Worm (Caenorhabditis elegans): ENCODE data around the gene Y42H9AR.4.

Y42H9AR.4 gene

DNA sequence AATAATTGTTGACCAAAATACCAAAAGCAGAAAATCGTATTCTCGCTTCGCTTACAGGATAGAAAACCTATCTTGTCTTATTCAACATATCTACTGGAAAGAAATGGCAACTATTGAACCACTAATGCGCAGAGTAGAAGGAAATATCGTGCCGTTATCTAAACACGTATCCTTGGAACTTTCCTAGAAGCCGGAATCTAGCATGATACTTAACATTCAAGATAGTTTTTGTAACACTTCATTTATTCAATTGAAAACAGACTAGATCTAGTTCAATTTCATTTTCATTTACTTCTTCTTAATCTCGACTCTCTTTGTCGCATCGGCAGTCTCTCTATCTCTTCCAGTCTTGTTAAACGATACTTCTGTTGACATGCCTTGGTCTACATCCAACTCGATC lies 42.9 kb upstream of the Y42H9AR.4 start:
- TF ChIP-seq unc-62 (GFP tag; optimal IDR thresholded peaks at IDR 0.05 in 1 of 2), result peak in 1 of 2 experiments; percentile 66
- no peak for TF ChIP-seq unc-62 (tag; optimal IDR thresholded peaks at IDR 0.05)
- no peak for TF ChIP-seq php-3 (GFP tag; IDR thresholded peaks at IDR 0.05)
- TF ChIP-seq madf-5 (GFP tag; IDR thresholded peaks at IDR 0.05), result no peak
- TF ChIP-seq skn-1 (tag; optimal IDR thresholded peaks at IDR 0.05), result no peak
- TF ChIP-seq daf-16 (GFP tag; optimal IDR thresholded peaks at IDR 0.05), result no peak
- no peak for TF ChIP-seq daf-16 (tag; optimal IDR thresholded peaks at IDR 0.05)
- no peak for TF ChIP-seq ztf-7 (tag; optimal IDR thresholded peaks at IDR 0.05)
- TF ChIP-seq aha-1 (tag), result peak; percentile 54
- peak; percentile 28 for TF ChIP-seq mes-2 (tag; optimal IDR thresholded peaks at IDR 0.05; ENCODE audit: poor library complexity, severe bottlenecking)

DNA sequence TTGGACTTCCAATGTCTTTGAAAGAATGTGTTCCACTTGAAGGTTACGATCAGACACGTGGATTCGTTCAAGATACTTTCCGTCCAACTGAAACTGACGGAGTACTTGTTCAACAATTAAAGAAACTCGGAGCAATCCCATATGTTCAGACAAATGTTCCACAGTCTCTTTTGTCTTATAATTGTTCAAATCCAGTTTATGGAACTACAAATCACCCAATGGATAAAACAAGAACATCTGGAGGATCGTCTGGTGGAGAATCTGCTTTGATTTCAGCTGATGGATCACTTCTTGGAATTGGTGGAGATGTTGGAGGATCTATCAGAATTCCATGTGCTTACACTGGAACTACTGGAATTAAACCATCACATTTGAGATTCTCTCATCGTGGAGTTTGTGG lies 41.1 kb upstream of the Y42H9AR.4 start:
- peak in 1 of 2 experiments; percentile 93 for TF ChIP-seq unc-62 (GFP tag; optimal IDR thresholded peaks at IDR 0.05 in 1 of 2)
- TF ChIP-seq unc-62 (tag; optimal IDR thresholded peaks at IDR 0.05), result no peak
- no peak for TF ChIP-seq dmd-8 (GFP tag; IDR thresholded peaks at IDR 0.05)

DNA sequence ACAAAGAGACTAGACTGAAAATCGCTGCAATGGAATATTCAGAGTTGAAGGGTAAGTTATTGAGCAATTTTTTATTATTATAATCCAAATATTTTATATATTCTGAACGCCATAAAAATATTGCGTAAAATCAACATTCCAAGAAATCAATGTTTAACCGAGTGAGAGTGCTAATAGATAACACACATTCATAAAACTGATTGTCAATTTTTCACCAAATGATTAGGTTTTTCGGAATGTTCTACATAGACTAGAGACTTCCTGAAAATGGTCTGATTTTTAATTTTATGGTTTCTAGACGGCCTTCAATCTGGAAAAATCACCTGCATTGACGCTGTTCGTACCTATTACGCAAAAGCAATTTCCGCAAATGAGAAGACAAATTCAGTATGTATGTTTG lies 40.7 kb upstream of the Y42H9AR.4 start:
- TF ChIP-seq dve-1 (tag; optimal IDR thresholded peaks at IDR 0.05; ENCODE audit: insufficient read depth) (peak; percentile 21), attf-4 (tag; optimal IDR thresholded peaks at IDR 0.05) (no peak), vab-7 (GFP tag; IDR thresholded peaks at IDR 0.05) (no peak), dmd-6 (GFP tag; IDR thresholded peaks at IDR 0.05) (0 out of 2 replicates have a peak, but pooled peaks have one; percentile 9), nhr-28 (tag; optimal IDR thresholded peaks at IDR 0.05) (peak; percentile 53), hlh-11 (tag; optimal IDR thresholded peaks at IDR 0.05) (peak; percentile 11), daf-16 (GFP tag; optimal IDR thresholded peaks at IDR 0.05) (no peak), daf-16 (tag; optimal IDR thresholded peaks at IDR 0.05) (peak; percentile 49), D1046.2 (GFP tag; IDR thresholded peaks at IDR 0.05) (no peak), pqm-1 (tag; optimal IDR thresholded peaks at IDR 0.05) (peak; percentile 54)

DNA sequence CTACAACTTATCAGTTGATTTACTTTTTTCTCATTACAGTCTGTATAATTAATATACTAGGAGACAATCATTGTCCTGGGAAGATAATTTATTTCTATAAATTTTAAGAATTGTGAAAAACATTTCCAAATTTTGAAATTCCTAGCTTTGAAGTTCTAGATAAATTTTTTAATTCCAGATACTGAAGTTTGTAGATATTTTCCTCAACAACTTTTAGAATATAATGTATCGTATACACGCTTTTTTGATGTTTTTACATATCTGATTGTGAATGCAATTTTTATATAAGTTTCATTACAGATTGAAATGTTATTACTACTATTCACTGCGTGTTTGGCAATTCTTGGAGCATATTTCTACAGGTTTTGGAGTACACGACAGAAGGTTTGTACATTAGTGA lies 40.1 kb upstream of the Y42H9AR.4 start, which contains the start of gene faah-2:
Gene faah-2, plus strand, starts transcription at position 301 of the 400 bp plus-strand sequence.
- peak in 1 of 2 experiments; percentile 50 for TF ChIP-seq unc-62 (GFP tag; optimal IDR thresholded peaks at IDR 0.05 in 1 of 2)
- TF ChIP-seq unc-62 (tag; optimal IDR thresholded peaks at IDR 0.05), result no peak
- TF ChIP-seq nhr-6 (tag; optimal IDR thresholded peaks at IDR 0.05), result no peak
- no peak for TF ChIP-seq aha-1 (tag)

DNA sequence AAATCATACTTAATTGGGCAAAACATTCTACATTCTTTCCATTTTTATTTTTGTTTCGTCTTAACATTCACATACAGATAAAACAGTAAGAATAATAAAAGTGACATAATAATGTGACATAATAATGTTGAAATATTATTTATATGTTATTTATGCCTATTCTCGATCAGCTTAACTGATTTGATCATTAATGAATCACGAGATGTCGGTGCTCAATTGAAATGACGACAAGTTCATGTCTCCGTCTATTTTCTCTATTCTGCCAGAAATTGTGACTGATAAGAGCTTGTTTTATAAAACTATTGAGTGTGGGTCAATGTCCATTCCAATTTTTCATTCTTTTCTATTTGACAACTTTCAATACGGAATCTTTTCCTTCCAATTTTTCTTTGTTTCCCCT lies 39.7 kb upstream of the Y42H9AR.4 start:
- no peak for TF ChIP-seq zfp-3 (GFP tag; conservative IDR thresholded peaks at IDR 0.05)
- peak; percentile 72 for TF ChIP-seq pqm-1 (tag; optimal IDR thresholded peaks at IDR 0.05)
- no peak for TF ChIP-seq daf-19 (GFP tag; conservative IDR thresholded peaks at IDR 0.05)
- no peak for TF ChIP-seq saeg-2 (GFP tag; IDR thresholded peaks at IDR 0.05)
- peak; percentile 80 for TF ChIP-seq tra-1 (GFP tag; IDR thresholded peaks at IDR 0.05)
- TF ChIP-seq daf-12 (tag; optimal IDR thresholded peaks at IDR 0.05), result no peak
- TF ChIP-seq cey-2 (tag; optimal IDR thresholded peaks at IDR 0.05; ENCODE audit: borderline replicate concordance, insufficient read depth), result no peak
- TF ChIP-seq zip-2 (tag; optimal IDR thresholded peaks at IDR 0.05), result no peak
- no peak for TF ChIP-seq F49E8.2 (tag; optimal IDR thresholded peaks at IDR 0.05; ENCODE audit: borderline replicate concordance)
- no peak for TF ChIP-seq ztf-7 (tag; optimal IDR thresholded peaks at IDR 0.05)
- TF ChIP-seq F26F4.8 (GFP tag; conservative IDR thresholded peaks at IDR 0.05), result no peak
- TF ChIP-seq F37D6.2 (tag; optimal IDR thresholded peaks at IDR 0.05), result no peak
- no peak for TF ChIP-seq set-16 (GFP tag; IDR thresholded peaks at IDR 0.05)
- no peak for TF ChIP-seq R02D3.7 (tag; optimal IDR thresholded peaks at IDR 0.05)
- TF ChIP-seq hlh-11 (tag; optimal IDR thresholded peaks at IDR 0.05), result peak; percentile 82
- no peak for TF ChIP-seq lim-7 (GFP tag; IDR thresholded peaks at IDR 0.05)
- TF ChIP-seq snpc-1.2 (GFP tag; IDR thresholded peaks at IDR 0.05), result no peak
- TF ChIP-seq ceh-20 (GFP tag; IDR thresholded peaks at IDR 0.05), result peak; percentile 88
- TF ChIP-seq php-3 (GFP tag; IDR thresholded peaks at IDR 0.05), result peak; percentile 99
- TF ChIP-seq skn-1 (tag; optimal IDR thresholded peaks at IDR 0.05), result no peak
- no peak for TF ChIP-seq hif-1 (tag; optimal IDR thresholded peaks at IDR 0.05)
- TF ChIP-seq daf-8 (GFP tag; IDR thresholded peaks at IDR 0.05), result no peak
- TF ChIP-seq mdt-29 (GFP tag; IDR thresholded peaks at IDR 0.05), result no peak
- peak; percentile 65; the same call in 1 of the 2 replicates for TF ChIP-seq lin-1 (GFP tag; IDR thresholded peaks at IDR 0.05)
- no peak for TF ChIP-seq dmd-9 (GFP tag; IDR thresholded peaks at IDR 0.05)
- TF ChIP-seq dve-1 (tag; optimal IDR thresholded peaks at IDR 0.05; ENCODE audit: insufficient read depth), result peak; percentile 94
- no peak for TF ChIP-seq fos-1 (tag; optimal IDR thresholded peaks at IDR 0.05)
- TF ChIP-seq zfp-2 (tag; optimal IDR thresholded peaks at IDR 0.05), result no peak
- TF ChIP-seq egl-43 (GFP tag; IDR thresholded peaks at IDR 0.05), result no peak

All from whole organism, L4 larva.